Worm (Caenorhabditis elegans) whole organism, young adult: ENCODE data around the gene srxa-6.

Source experiments
- B0035.1 ChIP-seq: sonication (generic microtip); optimal IDR thresholded peaks from 2 replicates; lab custom pipeline; 2016; ENCODE audit warnings: missing genetic modification characterization, mild to moderate bottlenecking, missing compliant biosample characterization, missing genotype, missing genetic modification reagents
- C06A6.2 ChIP-seq: fragments of 200-800 bp; sonication (Bioruptor generic); conservative IDR thresholded peaks from 2 replicates; pipeline ENCODE4 v1.3.6; 2022; ENCODE audit warnings: missing genetic modification characterization, missing compliant biosample characterization
- C17E4.6 ChIP-seq: fragments of 200-800 bp; sonication (Bioruptor generic); IDR thresholded peaks from 2 replicates; pipeline ENCODE4 v1.3.6; 2022; ENCODE audit warnings: missing genetic modification reagents, missing genetic modification characterization, missing compliant biosample characterization
- F22D6.2 ChIP-seq: sonication (generic microtip); optimal IDR thresholded peaks from 2 replicates; lab custom pipeline; 2016; ENCODE audit warnings: mild to moderate bottlenecking, missing genetic modification characterization, missing compliant biosample characterization
- F23B12.7 ChIP-seq: sonication (generic microtip); optimal IDR thresholded peaks from 2 replicates; lab custom pipeline; 2017; ENCODE audit warnings: missing genetic modification characterization, mild to moderate bottlenecking, missing compliant biosample characterization, antibody characterized with exemption, moderate library complexity; ENCODE audit not compliant: insufficient read depth
- F55B11.4 ChIP-seq: sonication (generic microtip); optimal IDR thresholded peaks from 2 replicates; lab custom pipeline; 2016; ENCODE audit warnings: missing compliant biosample characterization, missing genetic modification characterization, borderline replicate concordance; ENCODE audit not compliant: insufficient read depth
- F57A8.1 ChIP-seq: fragments of 200-800 bp; sonication (Bioruptor generic); optimal IDR thresholded peaks from 2 replicates; lab custom pipeline; 2018; ENCODE audit warnings: mild to moderate bottlenecking, missing genetic modification characterization, moderate library complexity, missing compliant biosample characterization
- K11D2.4 ChIP-seq: fragments of 200-800 bp; sonication (Bioruptor generic); IDR thresholded peaks from 2 replicates; pipeline ENCODE4 v1.3.6; 2022; ENCODE audit warnings: missing genetic modification reagents, missing genetic modification characterization, missing compliant biosample characterization
- K12H6.12 ChIP-seq: fragments of 200-800 bp; sonication (Bioruptor generic); optimal IDR thresholded peaks from 2 replicates; lab custom pipeline; 2018; ENCODE audit warnings: mild to moderate bottlenecking, missing genetic modification characterization, missing compliant biosample characterization
- Y53G8AR.9 ChIP-seq: fragments of 200-800 bp; sonication (Bioruptor generic); conservative IDR thresholded peaks from 2 replicates; pipeline ENCODE4 v1.3.6; 2022; ENCODE audit warnings: missing genetic modification reagents, missing genetic modification characterization, missing compliant biosample characterization
- Y56A3A.18 ChIP-seq: fragments of 200-800 bp; sonication (Bioruptor generic); IDR thresholded peaks from 2 replicates; pipeline ENCODE4 v1.3.6; 2022; ENCODE audit warnings: missing genetic modification reagents, missing genetic modification characterization, missing compliant biosample characterization
- ama-1 ChIP-seq, 3 experiments: fragments of 150-350 bp in 1 of 3; sonication (generic microtip) in 2 of 3; optimal IDR thresholded peaks; 2 replicates each; lab custom pipeline; 2014 to 2018; ENCODE audit warnings: missing biosample characterization in 2 of 3, missing genetic modification characterization in 2 of 3, missing genetic modification reagents in 2 of 3
- attf-5 ChIP-seq: fragments of 200-800 bp; sonication (Bioruptor generic); optimal IDR thresholded peaks from 2 replicates; lab custom pipeline; 2018; ENCODE audit warnings: mild to moderate bottlenecking, missing genetic modification characterization, missing compliant biosample characterization
- attf-6 ChIP-seq: fragments of 200-800 bp; sonication (Bioruptor generic); IDR thresholded peaks from 2 replicates; pipeline ENCODE4 v1.3.6; 2022; ENCODE audit warnings: missing genetic modification reagents, missing genetic modification characterization, missing compliant biosample characterization
- bed-2 ChIP-seq: fragments of 200-800 bp; sonication (Bioruptor generic); IDR thresholded peaks from 2 replicates; pipeline ENCODE4 v1.3.6; 2022; ENCODE audit warnings: missing genetic modification reagents, missing genetic modification characterization, missing compliant biosample characterization
- cebp-1 ChIP-seq, 2 experiments: fragments of 200-800 bp in 1 of 2; sonication (Bioruptor generic) in 1 of 2; sonication (generic microtip) in 1 of 2; IDR thresholded peaks in 1 of 2; optimal IDR thresholded peaks in 1 of 2; 2 replicates each; pipeline versions ENCODE4 v1.3.6 to Lab custom; 2017 to 2022; ENCODE audit warnings: missing compliant biosample characterization in 2 of 2, missing genetic modification characterization in 2 of 2, mild to moderate bottlenecking in 1 of 2, missing genetic modification reagents in 1 of 2, moderate library complexity in 1 of 2
- ceh-100 ChIP-seq: fragments of 200-800 bp; sonication (Bioruptor generic); IDR thresholded peaks from 2 replicates; pipeline ENCODE4 v1.3.6; 2022; ENCODE audit warnings: missing genetic modification reagents, missing genetic modification characterization, missing compliant biosample characterization
- die-1 ChIP-seq: sonication (generic microtip); optimal IDR thresholded peaks from 2 replicates; lab custom pipeline; 2016; ENCODE audit warnings: missing genotype, mild to moderate bottlenecking, missing genetic modification characterization, missing compliant biosample characterization
- egl-44 ChIP-seq: fragments of 200-800 bp; sonication (Bioruptor generic); IDR thresholded peaks from 2 replicates; pipeline ENCODE4 v1.3.6; 2022; ENCODE audit warnings: missing genetic modification reagents, missing genetic modification characterization, missing compliant biosample characterization
- ets-4 ChIP-seq: fragments of 200-800 bp; sonication (Bioruptor generic); optimal IDR thresholded peaks from 2 replicates; lab custom pipeline; 2018; ENCODE audit warnings: mild to moderate bottlenecking, missing genetic modification characterization, missing compliant biosample characterization
- hrde-1 ChIP-seq: sonication (generic microtip); optimal IDR thresholded peaks from 2 replicates; lab custom pipeline; 2016; ENCODE audit warnings: missing genetic modification characterization, mild to moderate bottlenecking, missing compliant biosample characterization, moderate library complexity, missing genotype, missing genetic modification reagents, borderline replicate concordance
- let-526 ChIP-seq: fragments of 200-800 bp; sonication (Bioruptor generic); IDR thresholded peaks from 2 replicates; pipeline ENCODE4 v1.3.6; 2022; ENCODE audit warnings: missing genetic modification reagents, missing genetic modification characterization, missing compliant biosample characterization
- lsl-1 ChIP-seq: fragments of 200-800 bp; sonication (Bioruptor generic); optimal IDR thresholded peaks from 2 replicates; lab custom pipeline; 2018; ENCODE audit warnings: mild to moderate bottlenecking, missing genetic modification characterization, moderate library complexity, missing compliant biosample characterization
- lsy-27 ChIP-seq: sonication (generic microtip); optimal IDR thresholded peaks from 2 replicates; lab custom pipeline; 2017; ENCODE audit warnings: missing genetic modification characterization, mild to moderate bottlenecking, missing compliant biosample characterization, antibody characterized with exemption, missing genotype, borderline replicate concordance; ENCODE audit not compliant: insufficient read depth
- madf-8 ChIP-seq: fragments of 200-800 bp; sonication (Bioruptor generic); conservative IDR thresholded peaks from 2 replicates; pipeline ENCODE4 v1.3.6; 2022; ENCODE audit warnings: missing genetic modification reagents, missing genetic modification characterization, missing compliant biosample characterization
- mel-28 ChIP-seq: sonication (generic microtip); optimal IDR thresholded peaks from 2 replicates; lab custom pipeline; 2016; ENCODE audit warnings: borderline replicate concordance, mild to moderate bottlenecking, missing genetic modification characterization, missing compliant biosample characterization
- mxl-1 ChIP-seq: sonication (generic microtip); optimal IDR thresholded peaks from 2 replicates; lab custom pipeline; 2016; ENCODE audit warnings: missing genetic modification characterization, missing compliant biosample characterization
- nfya-2 ChIP-seq: fragments of 200-800 bp; sonication (Bioruptor generic); IDR thresholded peaks from 2 replicates; pipeline ENCODE4 v1.3.6; 2022; ENCODE audit warnings: missing genetic modification reagents, missing genetic modification characterization, missing compliant biosample characterization
- nhr-90 ChIP-seq: sonication (generic microtip); optimal IDR thresholded peaks from 2 replicates; lab custom pipeline; 2016; ENCODE audit warnings: missing genotype, mild to moderate bottlenecking, missing genetic modification characterization, missing compliant biosample characterization
- rcor-1 ChIP-seq: fragments of 200-800 bp; sonication (Bioruptor generic); IDR thresholded peaks from 2 replicates; pipeline ENCODE4 v1.3.6; 2022; ENCODE audit warnings: missing genetic modification reagents, missing genetic modification characterization, missing compliant biosample characterization
- rec-8 ChIP-seq, 2 experiments: sonication (generic microtip); optimal IDR thresholded peaks; 2 replicates each; lab custom pipeline; 2016; ENCODE audit warnings: mild to moderate bottlenecking in 2 of 2, missing genetic modification characterization in 2 of 2, missing genetic modification reagents in 2 of 2, missing genotype in 2 of 2, missing biosample characterization in 1 of 2, missing compliant biosample characterization in 1 of 2, moderate library complexity in 1 of 2
- sea-2 ChIP-seq: fragments of 200-800 bp; sonication (Bioruptor generic); IDR thresholded peaks from 2 replicates; pipeline ENCODE4 v1.3.6; 2022; ENCODE audit warnings: missing genetic modification characterization, missing compliant biosample characterization
- snpc-3.4 ChIP-seq: sonication (generic microtip); optimal IDR thresholded peaks from 2 replicates; lab custom pipeline; 2017; ENCODE audit warnings: missing genetic modification characterization, mild to moderate bottlenecking, missing compliant biosample characterization, antibody characterized with exemption, moderate library complexity, missing genotype, missing genetic modification reagents
- snpc-4 ChIP-seq, 5 experiments: fragments of 150-350 bp in 1 of 5; sonication (generic microtip) in 4 of 5; optimal IDR thresholded peaks; 2 replicates each; lab custom pipeline; 2014 to 2018; ENCODE audit warnings: missing genetic modification characterization in 5 of 5, missing biosample characterization in 3 of 5, antibody characterized with exemption in 2 of 5, mild to moderate bottlenecking in 2 of 5, missing compliant biosample characterization in 2 of 5, missing genotype in 2 of 5, moderate library complexity in 2 of 5, missing genetic modification reagents in 1 of 5
- sptf-2 ChIP-seq: fragments of 200-800 bp; sonication (Bioruptor generic); optimal IDR thresholded peaks from 2 replicates; lab custom pipeline; 2018; ENCODE audit warnings: mild to moderate bottlenecking, missing genetic modification characterization, missing compliant biosample characterization
- tbx-9 ChIP-seq: sonication (generic microtip); optimal IDR thresholded peaks from 2 replicates; lab custom pipeline; 2016; ENCODE audit warnings: borderline replicate concordance, missing genetic modification characterization, inconsistent platforms, missing compliant biosample characterization
- zfh-2 ChIP-seq: fragments of 200-800 bp; sonication (Bioruptor generic); conservative IDR thresholded peaks from 2 replicates; pipeline ENCODE4 v1.3.6; 2022; ENCODE audit warnings: missing genetic modification reagents, missing genetic modification characterization, missing compliant biosample characterization
- ztf-22 ChIP-seq: fragments of 200-800 bp; sonication (Bioruptor generic); optimal IDR thresholded peaks from 2 replicates; lab custom pipeline; 2018; ENCODE audit warnings: mild to moderate bottlenecking, missing genetic modification characterization, moderate library complexity, missing compliant biosample characterization
- ztf-6 ChIP-seq: fragments of 200-800 bp; sonication (Bioruptor generic); IDR thresholded peaks from 2 replicates; pipeline ENCODE4 v1.3.6; 2022; ENCODE audit warnings: missing genetic modification reagents, missing genetic modification characterization, missing compliant biosample characterization

The srxa-6 gene

ce11 chrV:20712318-20712993, 22.3 kb upstream of the srxa-6 start (continued):
- no peak for TF ChIP-seq Y53G8AR.9 (GFP tag; lab: Robert Waterston, UW)
- TF ChIP-seq cebp-1 (GFP tag; IDR thresholded peaks at IDR 0.05; lab: Robert Waterston, UW), result 0 out of 2 replicates have a peak, but pooled peaks have one; percentile 19
- TF ChIP-seq cebp-1 (tag; optimal IDR thresholded peaks at IDR 0.05; lab: Kevin White, UChicago), result no peak
- TF ChIP-seq ets-4 (GFP tag; lab: Kevin White, UChicago), result no peak
- no peak for TF ChIP-seq attf-5 (GFP tag; lab: Kevin White, UChicago)
- TF ChIP-seq lsy-27 (tag; lab: Kevin White, UChicago), result no peak
- TF ChIP-seq hrde-1, result no peak
- 0 out of 2 replicates have a peak, but pooled peaks have one; percentile 60 for TF ChIP-seq let-526 (GFP tag; lab: Robert Waterston, UW)
- TF ChIP-seq F57A8.1 (GFP tag; lab: Kevin White, UChicago), result no peak

ce11 chrV:20712994-20713326, 21.8 kb upstream of the srxa-6 start:
- TF ChIP-seq madf-8 (GFP tag; lab: Robert Waterston, UW) (no peak), K12H6.12 (tag; lab: Kevin White, UChicago) (peak; percentile 26), attf-6 (no peak), sptf-2 (GFP tag; lab: Kevin White, UChicago) (no peak), bed-2 (no peak), zfh-2 (GFP tag; lab: Robert Waterston, UW) (0 out of 2 replicates have a peak, but pooled peaks have one; percentile 8), ztf-6 (GFP tag; lab: Robert Waterston, UW) (no peak), C06A6.2 (GFP tag; lab: Robert Waterston, UW) (no peak), Y56A3A.18 (no peak), cebp-1 (GFP tag; IDR thresholded peaks at IDR 0.05; lab: Robert Waterston, UW) (0 out of 2 replicates have a peak, but pooled peaks have one; percentile 21), cebp-1 (tag; optimal IDR thresholded peaks at IDR 0.05; lab: Kevin White, UChicago) (peak; percentile 52), mel-28 (no peak), Y53G8AR.9 (GFP tag; lab: Robert Waterston, UW) (no peak), attf-5 (GFP tag; lab: Kevin White, UChicago) (peak; percentile 13), nhr-90 (tag; lab: Kevin White, UChicago) (no peak), K11D2.4 (GFP tag; lab: Robert Waterston, UW) (0 out of 2 replicates have a peak, but pooled peaks have one; percentile 21), ets-4 (GFP tag; lab: Kevin White, UChicago) (no peak), rcor-1 (GFP tag; lab: Robert Waterston, UW) (no peak), B0035.1 (tag; lab: Kevin White, UChicago) (no peak), F23B12.7 (tag; lab: Kevin White, UChicago) (no peak), tbx-9 (tag; lab: Kevin White, UChicago) (no peak), ama-1 (optimal IDR thresholded peaks at IDR 0.05; lab: Kevin White, UChicago) (peak; percentile 46), ama-1 (GFP tag; optimal IDR thresholded peaks at IDR 0.05; lab: Kevin White, UChicago) (no peak)

ce11 chrV:20713620-20714019, 21.1 kb upstream of the srxa-6 start, which contains the start of gene Y44A6C.1:
TSS of gene Y44A6C.1 (plus strand) at chrV:20713920.
- TF ChIP-seq F55B11.4 (tag; lab: Kevin White, UChicago) (no peak), die-1 (tag; lab: Kevin White, UChicago) (no peak), C17E4.6 (GFP tag; lab: Robert Waterston, UW) (no peak), rcor-1 (GFP tag; lab: Robert Waterston, UW) (no peak), lsl-1 (no peak), snpc-3.4 (no peak), F22D6.2 (tag; lab: Kevin White, UChicago) (no peak), sea-2 (GFP tag; lab: Robert Waterston, UW) (no peak), egl-44 (no peak), rec-8 (tag; optimal IDR thresholded peaks at IDR 0.05; lab: Kevin White, UChicago) (no peak), snpc-4 (GFP tag; optimal IDR thresholded peaks at IDR 0.05; lab: Kevin White, UChicago) (no peak), snpc-4 (tag; optimal IDR thresholded peaks at IDR 0.05; lab: Kevin White, UChicago) (no peak), ztf-22 (GFP tag; lab: Kevin White, UChicago) (no peak), ceh-100 (GFP tag; lab: Robert Waterston, UW) (no peak), nfya-2 (no peak), mxl-1 (tag; lab: Kevin White, UChicago) (no peak)
